Worm (Caenorhabditis elegans) whole organism, mixed stage, embryonic: Measurements from ENCODE around the gene apt-9.

ENCODE experiments used
- M03D4.4 ChIP-seq: sonication (generic microtip); optimal IDR thresholded peaks from 2 replicates; lab custom pipeline; 2017; ENCODE audit warnings: mild to moderate bottlenecking, missing genetic modification characterization, missing compliant biosample characterization
- bed-3 ChIP-seq: fragments of 200-800 bp; sonication (Bioruptor generic); optimal IDR thresholded peaks from 3 replicates; lab custom pipeline; 2018; ENCODE audit warnings: mild to moderate bottlenecking, missing genetic modification characterization, moderate library complexity, missing compliant biosample characterization
- blmp-1 ChIP-seq: fragments of 150-350 bp; optimal IDR thresholded peaks from 2 replicates; lab custom pipeline; 2014; ENCODE audit warnings: missing biosample characterization, missing genetic modification characterization
- ceh-39 ChIP-seq: fragments of 150-350 bp; optimal IDR thresholded peaks from 2 replicates; lab custom pipeline; 2014; ENCODE audit warnings: missing biosample characterization, missing genetic modification characterization
- ceh-43 ChIP-seq: fragments of 200-800 bp; sonication (Bioruptor generic); optimal IDR thresholded peaks from 2 replicates; lab custom pipeline; 2018; ENCODE audit warnings: mild to moderate bottlenecking, missing genetic modification characterization, moderate library complexity, missing compliant biosample characterization
- ceh-83 ChIP-seq: fragments of 200-800 bp; sonication (Bioruptor generic); optimal IDR thresholded peaks from 2 replicates; lab custom pipeline; 2018; ENCODE audit warnings: mild to moderate bottlenecking, missing genetic modification characterization, missing compliant biosample characterization
- ces-1 ChIP-seq: fragments of 150-350 bp; optimal IDR thresholded peaks from 2 replicates; lab custom pipeline; 2014; ENCODE audit warnings: missing biosample characterization, missing genetic modification reagents, missing genetic modification characterization
- cnd-1 ChIP-seq: fragments of 200-800 bp; sonication (Bioruptor generic); optimal IDR thresholded peaks from 2 replicates; lab custom pipeline; 2018; ENCODE audit warnings: mild to moderate bottlenecking, missing genetic modification characterization, missing compliant biosample characterization
- drap-1 ChIP-seq: fragments of 200-800 bp; sonication (Bioruptor generic); optimal IDR thresholded peaks from 3 replicates; lab custom pipeline; 2018; ENCODE audit warnings: mild to moderate bottlenecking, missing genetic modification characterization, missing compliant biosample characterization
- elt-1 ChIP-seq: sonication (generic microtip); optimal IDR thresholded peaks from 2 replicates; lab custom pipeline; 2017; ENCODE audit warnings: missing genetic modification characterization, mild to moderate bottlenecking, missing compliant biosample characterization, antibody characterized with exemption, moderate library complexity, borderline replicate concordance; ENCODE audit not compliant: insufficient read depth
- elt-3 ChIP-seq: fragments of 150-350 bp; optimal IDR thresholded peaks from 2 replicates; lab custom pipeline; 2014; ENCODE audit warnings: missing biosample characterization, missing genetic modification characterization
- flh-1 ChIP-seq: fragments of 200-800 bp; sonication (Bioruptor generic); optimal IDR thresholded peaks from 2 replicates; lab custom pipeline; 2018; ENCODE audit warnings: mild to moderate bottlenecking, missing genetic modification characterization, moderate library complexity, missing compliant biosample characterization
- ham-2 ChIP-seq: fragments of 200-800 bp; sonication (Bioruptor generic); optimal IDR thresholded peaks from 2 replicates; lab custom pipeline; 2018; ENCODE audit warnings: mild to moderate bottlenecking, missing genetic modification characterization, missing compliant biosample characterization
- hlh-1 ChIP-seq: fragments of 150-350 bp; optimal IDR thresholded peaks from 2 replicates; lab custom pipeline; 2014; ENCODE audit warnings: missing biosample characterization, missing genetic modification reagents, missing genetic modification characterization
- lin-13 ChIP-seq: fragments of 150-350 bp; optimal IDR thresholded peaks from 2 replicates; lab custom pipeline; 2014; ENCODE audit warnings: missing biosample characterization, missing genetic modification characterization
- lin-32 ChIP-seq: fragments of 200-800 bp; sonication (Bioruptor generic); optimal IDR thresholded peaks from 2 replicates; lab custom pipeline; 2018; ENCODE audit warnings: mild to moderate bottlenecking, missing genetic modification characterization, missing compliant biosample characterization
- lsy-2 ChIP-seq: fragments of 150-350 bp; optimal IDR thresholded peaks from 2 replicates; lab custom pipeline; 2014; ENCODE audit warnings: missing biosample characterization, missing genetic modification characterization
- mab-5 ChIP-seq: fragments of 150-350 bp; optimal IDR thresholded peaks from 2 replicates; lab custom pipeline; 2014; ENCODE audit warnings: missing biosample characterization, missing genetic modification characterization
- mls-2 ChIP-seq: sonication (generic microtip); optimal IDR thresholded peaks from 2 replicates; lab custom pipeline; 2016; ENCODE audit warnings: mild to moderate bottlenecking, missing genetic modification characterization, moderate library complexity, missing compliant biosample characterization
- nhr-2 ChIP-seq: fragments of 150-350 bp; optimal IDR thresholded peaks from 2 replicates; lab custom pipeline; 2014; ENCODE audit warnings: missing biosample characterization, missing genetic modification characterization
- nhr-237 ChIP-seq: fragments of 150-350 bp; optimal IDR thresholded peaks from 2 replicates; lab custom pipeline; 2014; ENCODE audit warnings: missing biosample characterization, missing genetic modification characterization
- nhr-28 ChIP-seq: fragments of 150-350 bp; optimal IDR thresholded peaks from 2 replicates; lab custom pipeline; 2014; ENCODE audit warnings: missing biosample characterization, missing genetic modification characterization
- nhr-76 ChIP-seq: sonication (generic microtip); optimal IDR thresholded peaks from 2 replicates; lab custom pipeline; 2017; ENCODE audit warnings: missing biosample characterization, missing genetic modification characterization
- snpc-4 ChIP-seq: fragments of 150-350 bp; optimal IDR thresholded peaks from 2 replicates; lab custom pipeline; 2014; ENCODE audit warnings: missing biosample characterization, missing genetic modification characterization
- sptf-1 ChIP-seq: sonication (generic microtip); optimal IDR thresholded peaks from 2 replicates; lab custom pipeline; 2017; ENCODE audit warnings: mild to moderate bottlenecking, missing genetic modification characterization, moderate library complexity, missing compliant biosample characterization
- unc-120 ChIP-seq: sonication (generic microtip); optimal IDR thresholded peaks from 2 replicates; lab custom pipeline; 2017; ENCODE audit warnings: missing genetic modification characterization, missing compliant biosample characterization; ENCODE audit not compliant: poor library complexity, severe bottlenecking
- unc-39 ChIP-seq: fragments of 150-350 bp; optimal IDR thresholded peaks from 2 replicates; lab custom pipeline; 2014; ENCODE audit warnings: missing biosample characterization, missing genetic modification characterization
- unc-62 ChIP-seq: fragments of 150-350 bp; optimal IDR thresholded peaks from 2 replicates; lab custom pipeline; 2014; ENCODE audit warnings: missing biosample characterization, missing genetic modification reagents, missing genetic modification characterization
- zip-8 ChIP-seq: fragments of 150-350 bp; optimal IDR thresholded peaks from 2 replicates; lab custom pipeline; 2014; ENCODE audit warnings: missing biosample characterization, missing genetic modification characterization
- ztf-11 ChIP-seq: fragments of 150-350 bp; optimal IDR thresholded peaks from 2 replicates; lab custom pipeline; 2014; ENCODE audit warnings: missing biosample characterization, missing genetic modification characterization

The apt-9 gene

ce11 chrX:11035563-11035962 is 32.8 kb upstream of the apt-9 start:
- TF ChIP-seq nhr-2 (no peak), unc-120 (tag; lab: Kevin White, UChicago) (peak; percentile 83), hlh-1 (peak; percentile 98), nhr-28 (no peak), lin-13 (tag; lab: Kevin White, UChicago) (no peak), nhr-76 (tag; lab: Kevin White, UChicago) (no peak), M03D4.4 (peak; percentile 11), unc-62 (peak; percentile 88)
- TF ChIP-seq, all 35 proteins: peak for 4

- TF ChIP-seq elt-1 (tag; lab: Kevin White, UChicago) (peak; percentile 48), ham-2 (GFP tag; lab: Kevin White, UChicago) (peak; percentile 85), blmp-1 (peak; percentile 76), ces-1 (GFP tag; lab: Kevin White, UChicago) (no peak)
Measured at ce11 chrX:11036114-11037087, 31.9 kb upstream of the apt-9 start.

ce11 chrX:11038221-11038620 is 30.1 kb upstream of the apt-9 start:
- TF ChIP-seq ztf-11 (tag; lab: Kevin White, UChicago), result no peak
- peak; percentile 70 for TF ChIP-seq ces-1 (GFP tag; lab: Kevin White, UChicago)

ce11 chrX:11042777-11043176 is 25.6 kb upstream of the apt-9 start, which contains the start of gene C09F12.3:
Gene C09F12.3, minus strand, starts transcription at chrX:11042877.
- TF ChIP-seq zip-8 (tag; lab: Kevin White, UChicago) (no peak), lsy-2 (tag; lab: Kevin White, UChicago) (no peak), ceh-39 (tag; lab: Kevin White, UChicago) (no peak), unc-62 (no peak), blmp-1 (no peak), ceh-43 (GFP tag; lab: Kevin White, UChicago) (no peak), nhr-28 (no peak), sptf-1 (tag; lab: Kevin White, UChicago) (no peak), drap-1 (GFP tag; lab: Kevin White, UChicago) (no peak), snpc-4 (no peak), mls-2 (no peak), mab-5 (tag; lab: Kevin White, UChicago) (no peak), nhr-237 (tag; lab: Kevin White, UChicago) (no peak), ztf-11 (tag; lab: Kevin White, UChicago) (no peak), elt-3 (tag; lab: Kevin White, UChicago) (no peak), elt-1 (tag; lab: Kevin White, UChicago) (no peak), lin-32 (no peak)

- TF ChIP-seq bed-3 (GFP tag; lab: Kevin White, UChicago), result no peak
- no peak for TF ChIP-seq ztf-11 (tag; lab: Kevin White, UChicago)
- no peak for TF ChIP-seq flh-1
- no peak for TF ChIP-seq M03D4.4
- TF ChIP-seq ceh-39 (tag; lab: Kevin White, UChicago), result no peak
- no peak for TF ChIP-seq elt-1 (tag; lab: Kevin White, UChicago)
- no peak for TF ChIP-seq mab-5 (tag; lab: Kevin White, UChicago)
- no peak for TF ChIP-seq ham-2 (GFP tag; lab: Kevin White, UChicago)
- no peak for TF ChIP-seq lin-13 (tag; lab: Kevin White, UChicago)
- no peak for TF ChIP-seq cnd-1 (tag; lab: Kevin White, UChicago)
- TF ChIP-seq ceh-83, result no peak
- no peak for TF ChIP-seq nhr-76 (tag; lab: Kevin White, UChicago)
- no peak for TF ChIP-seq nhr-28
- TF ChIP-seq unc-39 (tag; lab: Kevin White, UChicago), result no peak
- TF ChIP-seq nhr-2, result no peak
- TF ChIP-seq blmp-1, result no peak
- TF ChIP-seq lsy-2 (tag; lab: Kevin White, UChicago), result no peak
Measured at ce11 chrX:11047183-11047582, 21.1 kb upstream of the apt-9 start, which contains the start of gene clc-1. Gene clc-1, plus strand, starts transcription at chrX:11047446.
